Worm (Caenorhabditis elegans) whole organism, late embryonic: ENCODE results near the gene T28A11.18.
A peak's percentile ranks its signal among the peaks of the same experiment; 100 is the strongest.

Source experiments
- C08G9.2 ChIP-seq: sonication (generic microtip); optimal IDR thresholded peaks from 2 replicates; lab custom pipeline; 2016; ENCODE audit warnings: mild to moderate bottlenecking, missing genetic modification characterization, moderate library complexity, missing compliant biosample characterization
- C38D4.7 ChIP-seq: fragments of 200-800 bp; sonication (Bioruptor generic); optimal IDR thresholded peaks from 2 replicates; lab custom pipeline; 2018; ENCODE audit warnings: mild to moderate bottlenecking, missing genetic modification characterization, moderate library complexity, missing compliant biosample characterization
- K02D7.2 ChIP-seq: sonication (generic microtip); optimal IDR thresholded peaks from 2 replicates; lab custom pipeline; 2017; ENCODE audit warnings: mild to moderate bottlenecking, missing genetic modification characterization, missing compliant biosample characterization
- ceh-14 ChIP-seq: sonication (generic microtip); optimal IDR thresholded peaks from 2 replicates; lab custom pipeline; 2016; ENCODE audit warnings: missing genotype, missing genetic modification characterization, missing compliant biosample characterization
- ceh-18 ChIP-seq: sonication (generic microtip); optimal IDR thresholded peaks from 2 replicates; lab custom pipeline; 2016; ENCODE audit warnings: missing genetic modification characterization, missing compliant biosample characterization
- ceh-19 ChIP-seq: fragments of 200-800 bp; sonication (Bioruptor generic); optimal IDR thresholded peaks from 2 replicates; lab custom pipeline; 2018; ENCODE audit warnings: mild to moderate bottlenecking, missing genetic modification characterization, missing compliant biosample characterization
- ceh-2 ChIP-seq: sonication (generic microtip); optimal IDR thresholded peaks from 2 replicates; lab custom pipeline; 2016; ENCODE audit warnings: missing genotype, missing genetic modification characterization, missing compliant biosample characterization
- ceh-22 ChIP-seq: sonication (generic microtip); optimal IDR thresholded peaks from 2 replicates; lab custom pipeline; 2017; ENCODE audit warnings: missing biosample characterization, missing genetic modification characterization
- ceh-30 ChIP-seq: fragments of 150-350 bp; optimal IDR thresholded peaks from 2 replicates; lab custom pipeline; 2014; ENCODE audit warnings: missing biosample characterization, missing genetic modification characterization
- ceh-31 ChIP-seq: sonication (generic microtip); optimal IDR thresholded peaks from 2 replicates; lab custom pipeline; 2016; ENCODE audit warnings: missing genetic modification characterization, missing compliant biosample characterization
- ceh-34 ChIP-seq: sonication (generic microtip); optimal IDR thresholded peaks from 2 replicates; lab custom pipeline; 2016; ENCODE audit warnings: mild to moderate bottlenecking, missing genetic modification characterization, missing compliant biosample characterization
- ceh-48 ChIP-seq: sonication (generic microtip); optimal IDR thresholded peaks from 2 replicates; lab custom pipeline; 2016; ENCODE audit warnings: missing genetic modification characterization, inconsistent platforms, missing compliant biosample characterization
- dmd-4 ChIP-seq: sonication (generic microtip); optimal IDR thresholded peaks from 2 replicates; lab custom pipeline; 2016; ENCODE audit warnings: borderline replicate concordance, missing genetic modification characterization, missing compliant biosample characterization
- dve-1 ChIP-seq: sonication (generic microtip); optimal IDR thresholded peaks from 2 replicates; lab custom pipeline; 2017; ENCODE audit warnings: antibody characterized with exemption, mild to moderate bottlenecking, missing genetic modification characterization, missing compliant biosample characterization
- elt-2 ChIP-seq: sonication (generic microtip); optimal IDR thresholded peaks from 2 replicates; lab custom pipeline; 2016; ENCODE audit warnings: missing genetic modification reagents, missing genetic modification characterization, missing compliant biosample characterization
- fkh-6 ChIP-seq: sonication (generic microtip); optimal IDR thresholded peaks from 2 replicates; lab custom pipeline; 2016; ENCODE audit warnings: missing genetic modification characterization, missing compliant biosample characterization
- gmeb-2 ChIP-seq: sonication (generic microtip); optimal IDR thresholded peaks from 2 replicates; lab custom pipeline; 2016; ENCODE audit warnings: missing genetic modification characterization, inconsistent platforms, missing compliant biosample characterization
- hlh-15 ChIP-seq: sonication (generic microtip); optimal IDR thresholded peaks from 2 replicates; lab custom pipeline; 2016; ENCODE audit warnings: missing genetic modification characterization, missing compliant biosample characterization
- hlh-6 ChIP-seq: sonication (generic microtip); optimal IDR thresholded peaks from 2 replicates; lab custom pipeline; 2016; ENCODE audit warnings: missing genotype, missing genetic modification characterization, missing compliant biosample characterization
- lim-6 ChIP-seq: sonication (generic microtip); optimal IDR thresholded peaks from 2 replicates; lab custom pipeline; 2016; ENCODE audit warnings: missing genetic modification characterization, missing compliant biosample characterization
- lin-11 ChIP-seq: fragments of 200-800 bp; sonication (Bioruptor generic); optimal IDR thresholded peaks from 2 replicates; lab custom pipeline; 2018; ENCODE audit warnings: mild to moderate bottlenecking, missing genetic modification characterization, missing compliant biosample characterization
- nhr-232 ChIP-seq: sonication (generic microtip); optimal IDR thresholded peaks from 2 replicates; lab custom pipeline; 2016; ENCODE audit warnings: missing genetic modification characterization, missing compliant biosample characterization
- pag-3 ChIP-seq: sonication (generic microtip); optimal IDR thresholded peaks from 2 replicates; lab custom pipeline; 2016; ENCODE audit warnings: missing compliant biosample characterization, missing genetic modification characterization, borderline replicate concordance
- pha-4 ChIP-seq: fragments of 150-350 bp; optimal IDR thresholded peaks from 2 replicates; lab custom pipeline; 2018; ENCODE audit warnings: missing biosample characterization, missing genetic modification reagents, missing genetic modification characterization
- ref-2 ChIP-seq: sonication (generic microtip); optimal IDR thresholded peaks from 2 replicates; lab custom pipeline; 2016; ENCODE audit warnings: missing genetic modification characterization, missing compliant biosample characterization
- rnt-1 ChIP-seq: sonication (generic microtip); optimal IDR thresholded peaks from 2 replicates; lab custom pipeline; 2016; ENCODE audit warnings: missing genetic modification characterization, missing compliant biosample characterization
- sdc-2 ChIP-seq: sonication (generic microtip); optimal IDR thresholded peaks from 2 replicates; lab custom pipeline; 2016; ENCODE audit warnings: missing genotype, missing genetic modification characterization, missing compliant biosample characterization
- sox-2 ChIP-seq: fragments of 200-800 bp; sonication (Bioruptor generic); IDR thresholded peaks from 2 replicates; pipeline ENCODE4 v1.3.6; 2022; ENCODE audit warnings: missing genetic modification reagents, missing genetic modification characterization, missing compliant biosample characterization
- tbx-2 ChIP-seq: sonication (generic microtip); optimal IDR thresholded peaks from 2 replicates; lab custom pipeline; 2016; ENCODE audit warnings: missing genetic modification characterization, missing compliant biosample characterization
- tbx-7 ChIP-seq: sonication (generic microtip); optimal IDR thresholded peaks from 2 replicates; lab custom pipeline; 2016; ENCODE audit warnings: missing genotype, missing genetic modification characterization, missing compliant biosample characterization
- unc-3 ChIP-seq, 2 experiments: fragments of 200-800 bp in 1 of 2; sonication (Bioruptor generic) in 1 of 2; sonication (generic microtip) in 1 of 2; conservative IDR thresholded peaks in 1 of 2; optimal IDR thresholded peaks in 1 of 2; 2 replicates each; pipeline versions ENCODE4 v1.3.6 to Lab custom; 2016 to 2022; ENCODE audit warnings: missing compliant biosample characterization in 2 of 2, missing genetic modification characterization in 2 of 2, missing genetic modification reagents in 1 of 2
- zip-5 ChIP-seq: sonication (generic microtip); optimal IDR thresholded peaks from 2 replicates; lab custom pipeline; 2016; ENCODE audit warnings: missing genetic modification characterization, missing compliant biosample characterization
- ztf-16 ChIP-seq: sonication (generic microtip); optimal IDR thresholded peaks from 2 replicates; lab custom pipeline; 2017; ENCODE audit warnings: missing genetic modification characterization, missing compliant biosample characterization

The T28A11.18 gene

DNA sequence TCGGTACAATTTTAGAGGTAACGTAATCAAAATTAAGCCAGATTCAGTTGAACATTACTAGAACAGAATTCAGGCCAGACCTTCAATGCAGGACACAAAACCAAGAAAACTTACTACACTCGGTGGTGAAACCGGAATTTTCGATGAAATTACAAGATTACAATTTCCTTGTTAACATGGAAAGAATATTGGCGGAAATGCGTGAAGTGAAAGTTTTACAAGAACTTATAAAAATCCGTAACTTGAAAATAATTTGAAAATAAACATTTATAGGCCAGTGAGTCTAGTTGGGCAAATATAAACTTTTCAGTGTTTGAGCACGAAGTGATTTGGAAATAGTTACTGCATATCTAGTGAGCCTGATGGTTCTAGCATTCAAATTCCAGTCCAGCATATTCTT, 33.0 kb downstream of the T28A11.18 start, which contains the start of gene K08D9.6:
Gene K08D9.6 (minus strand): TSS at position 101 of the 400 bp plus-strand sequence.
- no peak for TF ChIP-seq sdc-2 (tag; lab: Kevin White, UChicago)
- TF ChIP-seq pag-3 (tag; lab: Kevin White, UChicago): no peak

DNA sequence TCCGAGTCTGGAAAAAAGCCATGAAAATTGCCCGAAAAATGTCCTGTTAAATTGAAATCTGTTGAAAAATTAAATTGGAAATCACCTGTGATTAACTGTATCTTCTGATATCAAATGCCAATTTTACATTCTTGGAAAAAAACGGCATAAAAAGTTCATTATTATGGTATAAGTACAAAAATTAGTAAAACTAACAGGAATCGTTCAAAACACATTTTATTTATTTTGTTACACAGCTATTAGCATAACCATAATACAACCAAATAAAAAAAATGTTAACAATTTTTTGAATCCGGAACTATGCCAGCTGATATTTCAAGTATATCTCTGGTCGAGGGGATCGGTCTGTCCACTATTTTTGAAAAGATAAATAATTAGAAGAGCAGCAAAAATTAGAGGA, 37.3 kb downstream of the T28A11.18 start, which contains the start of gene K08D9.10:
Gene K08D9.10 (plus strand): TSS at position 301 of the 400 bp plus-strand sequence.
- no peak for TF ChIP-seq ceh-18 (tag; lab: Kevin White, UChicago)
- TF ChIP-seq lin-11 (tag; lab: Kevin White, UChicago): no peak

DNA sequence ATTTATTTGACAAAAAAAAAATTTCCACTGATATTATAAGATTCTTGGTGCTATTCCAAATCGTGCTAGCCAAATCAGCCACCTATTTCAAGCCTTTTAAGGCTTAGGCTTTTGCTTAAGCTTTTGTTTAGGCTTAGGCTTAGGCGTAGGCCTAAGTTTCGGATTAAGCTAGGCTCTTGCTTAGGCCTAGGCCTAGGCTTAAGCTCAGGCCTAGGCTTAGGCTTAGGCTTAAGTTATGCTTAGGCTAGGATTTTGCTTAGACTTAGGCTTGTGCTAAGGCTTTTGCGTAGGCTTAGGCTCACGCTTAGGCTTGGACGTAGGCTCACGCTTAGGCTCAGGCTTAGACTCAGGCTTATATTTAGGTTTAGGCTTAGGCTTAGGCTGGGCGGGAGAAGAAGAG, 37.7 kb downstream of the T28A11.18 start:
- peak; percentile 61 for TF ChIP-seq dve-1 (tag; lab: Kevin White, UChicago)
- no peak for TF ChIP-seq ceh-19 (GFP tag; lab: Kevin White, UChicago)

DNA sequence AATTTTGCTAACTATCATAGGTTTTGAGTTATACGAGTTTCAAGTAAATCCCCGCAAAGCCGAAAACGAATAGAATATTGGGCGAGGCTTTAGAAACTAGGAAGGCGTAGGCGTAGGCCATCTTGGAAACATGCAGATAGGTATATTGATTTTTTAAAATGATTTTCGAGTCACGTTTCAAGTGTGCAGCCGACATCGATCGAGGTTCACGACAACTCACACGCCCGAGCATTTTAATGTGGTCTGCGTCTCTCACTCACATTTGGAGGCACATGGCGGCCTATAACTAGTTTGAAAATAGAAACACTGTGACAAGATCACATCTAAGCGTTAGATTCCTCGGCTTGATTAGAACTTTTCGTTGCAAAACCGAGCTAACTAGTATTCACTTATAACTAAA, 40.5 kb downstream of the T28A11.18 start, which contains the start of gene K08D9.2:
Gene K08D9.2 (plus strand): TSS at position 301 of the 400 bp plus-strand sequence.
- TF ChIP-seq dmd-4 (tag; lab: Kevin White, UChicago) (no peak), elt-2 (tag; lab: Kevin White, UChicago) (no peak), K02D7.2 (tag; lab: Kevin White, UChicago) (no peak), sox-2 (GFP tag; lab: Robert Waterston, UW) (no peak), ceh-30 (tag; lab: Kevin White, UChicago) (no peak), tbx-7 (tag; lab: Kevin White, UChicago) (no peak), ztf-16 (tag; lab: Kevin White, UChicago) (no peak), nhr-232 (no peak), hlh-15 (tag; lab: Kevin White, UChicago) (no peak), ceh-22 (tag; lab: Kevin White, UChicago) (no peak), fkh-6 (tag; lab: Kevin White, UChicago) (no peak), unc-3 (GFP tag; conservative IDR thresholded peaks at IDR 0.05; lab: Robert Waterston, UW) (no peak), unc-3 (tag; optimal IDR thresholded peaks at IDR 0.05; lab: Kevin White, UChicago) (no peak), lim-6 (tag; lab: Kevin White, UChicago) (no peak), ceh-19 (GFP tag; lab: Kevin White, UChicago) (no peak), ceh-34 (tag; lab: Kevin White, UChicago) (no peak), hlh-6 (tag; lab: Kevin White, UChicago) (no peak)

DNA sequence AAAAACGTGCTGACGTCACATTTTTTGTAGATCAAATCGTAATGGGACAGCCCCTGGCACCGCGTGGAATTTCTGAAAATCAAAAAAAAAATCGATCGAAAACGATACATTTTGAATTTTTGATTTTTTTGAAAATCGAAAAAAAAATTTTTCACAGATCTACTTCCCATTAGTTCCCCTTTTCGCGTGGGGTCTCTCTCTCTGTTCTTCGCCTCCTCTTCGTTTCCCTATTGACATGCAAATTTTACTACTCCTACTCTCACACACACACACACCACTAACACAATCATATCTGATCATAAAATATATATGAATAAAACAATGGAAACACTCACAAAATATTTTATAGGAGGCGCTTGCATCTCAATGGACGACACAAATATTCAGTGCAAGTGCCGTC, 49.2 kb downstream of the T28A11.18 start:
- TF ChIP-seq zip-5 (tag; lab: Kevin White, UChicago) (peak; percentile 64), elt-2 (tag; lab: Kevin White, UChicago) (peak; percentile 5), C08G9.2 (tag; lab: Kevin White, UChicago) (peak; percentile 69), C38D4.7 (GFP tag; lab: Kevin White, UChicago) (peak; percentile 26), ceh-2 (tag; lab: Kevin White, UChicago) (peak; percentile 47), lim-6 (tag; lab: Kevin White, UChicago) (peak; percentile 29), pag-3 (tag; lab: Kevin White, UChicago) (no peak), tbx-2 (tag; lab: Kevin White, UChicago) (peak; percentile 77), gmeb-2 (tag; lab: Kevin White, UChicago) (no peak), ceh-14 (tag; lab: Kevin White, UChicago) (peak; percentile 25), fkh-6 (tag; lab: Kevin White, UChicago) (peak; percentile 27), pha-4 (tag; lab: Kevin White, UChicago) (no peak), dve-1 (tag; lab: Kevin White, UChicago) (no peak), rnt-1 (peak; percentile 12), ceh-48 (tag; lab: Kevin White, UChicago) (no peak), ref-2 (tag; lab: Kevin White, UChicago) (peak; percentile 60), ceh-31 (peak; percentile 76), tbx-7 (tag; lab: Kevin White, UChicago) (peak; percentile 28)
